Worm (Caenorhabditis elegans): ENCODE results near the gene pkd-2.

ce11 chrIV:15202923-15203322 is 31.9 kb downstream of the pkd-2 start, which contains the start of gene sra-30:
- TF ChIP-seq unc-55 (GFP tag; optimal IDR thresholded peaks at IDR 0.05) (no peak), mec-3 (tag; optimal IDR thresholded peaks at IDR 0.05; ENCODE audit: borderline replicate concordance) (no peak), ama-1 (optimal IDR thresholded peaks at IDR 0.05) (no peak)

Measured in whole organism, late embryonic.